Fruit fly (Drosophila melanogaster) whole organism, embryonic: ENCODE results near the gene MED18.

ENCODE experiments used
- Blimp-1 ChIP-seq: fragments of 200-800 bp; sonication (Bioruptor generic); optimal IDR thresholded peaks from 3 replicates; lab custom pipeline; 2018; ENCODE audit warnings: missing biosample characterization, missing genetic modification characterization, mild to moderate bottlenecking, moderate library complexity, missing genetic modification reagents
- CG10274 ChIP-seq: fragments of 200-800 bp; sonication (Bioruptor generic); optimal IDR thresholded peaks from 3 replicates; lab custom pipeline; 2017; ENCODE audit warnings: missing biosample characterization, mild to moderate bottlenecking, missing genetic modification characterization
- CG10366 ChIP-seq: fragments of 200-800 bp; sonication (Bioruptor generic); IDR thresholded peaks from 2 replicates; pipeline ENCODE4 v1.3.6; 2022; ENCODE audit warnings: missing biosample characterization, missing genetic modification characterization
- CG10979 ChIP-seq: fragments of 200-800 bp; sonication (Bioruptor generic); optimal IDR thresholded peaks from 2 replicates; lab custom pipeline; 2018; ENCODE audit warnings: missing biosample characterization, mild to moderate bottlenecking, missing genetic modification characterization, moderate library complexity
- CG11723 ChIP-seq: fragments of 200-800 bp; sonication (Bioruptor generic); optimal IDR thresholded peaks from 2 replicates; lab custom pipeline; 2017; ENCODE audit warnings: missing biosample characterization, mild to moderate bottlenecking, missing genetic modification characterization
- CG12219 ChIP-seq: fragments of 200-800 bp; sonication (Bioruptor generic); optimal IDR thresholded peaks from 3 replicates; lab custom pipeline; 2018; ENCODE audit warnings: missing biosample characterization, mild to moderate bottlenecking, missing genetic modification characterization
- CG13894 ChIP-seq: fragments of 200-800 bp; sonication (Bioruptor generic); optimal IDR thresholded peaks from 3 replicates; lab custom pipeline; 2018; ENCODE audit warnings: missing biosample characterization, mild to moderate bottlenecking, missing genetic modification characterization, moderate library complexity
- CG15479 ChIP-seq: fragments of 200-800 bp; sonication (Bioruptor generic); optimal IDR thresholded peaks from 3 replicates; lab custom pipeline; 2019; ENCODE audit warnings: missing biosample characterization, mild to moderate bottlenecking, missing genetic modification characterization, moderate library complexity
- CG1832 ChIP-seq: fragments of 200-800 bp; sonication (Bioruptor generic); optimal IDR thresholded peaks from 2 replicates; lab custom pipeline; 2017; ENCODE audit warnings: missing biosample characterization, mild to moderate bottlenecking, missing genetic modification characterization, inconsistent platforms
- CG3847 ChIP-seq: fragments of 200-800 bp; sonication (Bioruptor generic); IDR thresholded peaks from 2 replicates; pipeline ENCODE4 v1.3.6; 2022; ENCODE audit warnings: missing biosample characterization, missing genetic modification characterization
- CG4707 ChIP-seq: fragments of 200-800 bp; sonication (Bioruptor generic); optimal IDR thresholded peaks from 2 replicates; lab custom pipeline; 2018; ENCODE audit warnings: missing biosample characterization, mild to moderate bottlenecking, missing genetic modification characterization, moderate library complexity
- CG4820 ChIP-seq: fragments of 200-800 bp; sonication (Bioruptor generic); optimal IDR thresholded peaks from 3 replicates; lab custom pipeline; 2016; ENCODE audit warnings: missing biosample characterization, missing genetic modification characterization
- CG6272 ChIP-seq: fragments of 200-800 bp; sonication (Bioruptor generic); IDR thresholded peaks from 2 replicates; pipeline ENCODE4 v1.3.6; 2022; ENCODE audit warnings: missing biosample characterization, missing genetic modification characterization
- CG7963 ChIP-seq: fragments of 200-800 bp; sonication (Bioruptor generic); IDR thresholded peaks from 3 replicates; pipeline ENCODE4 v1.3.6; 2022; ENCODE audit warnings: missing biosample characterization, missing genetic modification characterization; ENCODE audit not compliant: partially characterized antibody
- Dek ChIP-seq: fragments of 200-800 bp; sonication (Bioruptor generic); optimal IDR thresholded peaks from 3 replicates; lab custom pipeline; 2019; ENCODE audit warnings: missing biosample characterization, mild to moderate bottlenecking, missing genetic modification characterization, moderate library complexity
- Dref ChIP-seq: fragments of 200-800 bp; sonication (Bioruptor generic); IDR thresholded peaks from 2 replicates; pipeline ENCODE4 v1.3.6; 2022; ENCODE audit warnings: missing biosample characterization, missing genetic modification characterization
- Eip74EF ChIP-seq, 2 experiments: fragments of 200-800 bp in 1 of 2; fragments of >200 bp in 1 of 2; sonication (Bioruptor generic) in 1 of 2; optimal IDR thresholded peaks; 2 replicates each; lab custom pipeline; 2017 to 2019; ENCODE audit warnings: missing biosample characterization in 2 of 2, missing genetic modification characterization in 2 of 2, mild to moderate bottlenecking in 1 of 2, moderate library complexity in 1 of 2
- H15 ChIP-seq: fragments of 200-800 bp; sonication (Bioruptor generic); IDR thresholded peaks from 3 replicates; pipeline ENCODE4 v1.3.6; 2022; ENCODE audit warnings: missing biosample characterization, missing genetic modification characterization
- HLH4C ChIP-seq: fragments of 200-800 bp; sonication (Bioruptor generic); IDR thresholded peaks from 3 replicates; pipeline ENCODE4 v1.3.6; 2022; ENCODE audit warnings: missing biosample characterization, missing genetic modification characterization; ENCODE audit not compliant: partially characterized antibody
- Hr51 ChIP-seq, 2 experiments: fragments of 200-800 bp; sonication (Bioruptor generic); optimal IDR thresholded peaks; 2 replicates in 1 of 2; 3 replicates in 1 of 2; lab custom pipeline; 2016 to 2018; ENCODE audit warnings: missing biosample characterization in 2 of 2, missing genetic modification characterization in 2 of 2, mild to moderate bottlenecking in 1 of 2, moderate library complexity in 1 of 2
- Lim3 ChIP-seq: fragments of 200-800 bp; sonication (Bioruptor generic); IDR thresholded peaks from 2 replicates; pipeline ENCODE4 v1.3.6; 2022; ENCODE audit warnings: missing biosample characterization, missing genetic modification characterization
- MBD-R2 ChIP-seq: fragments of 200-800 bp; sonication (Bioruptor generic); IDR thresholded peaks from 2 replicates; pipeline ENCODE4 v1.3.6; 2022; ENCODE audit warnings: missing biosample characterization, missing genetic modification characterization
- NC2α ChIP-seq: fragments of 200-800 bp; sonication (Bioruptor generic); optimal IDR thresholded peaks from 2 replicates; lab custom pipeline; 2016; ENCODE audit warnings: missing biosample characterization, missing genetic modification characterization
- Neu2 ChIP-seq: fragments of 200-800 bp; sonication (Bioruptor generic); optimal IDR thresholded peaks from 3 replicates; lab custom pipeline; 2016; ENCODE audit warnings: missing biosample characterization, missing genetic modification characterization, borderline replicate concordance
- Nf-YA ChIP-seq: fragments of 200-800 bp; sonication (Bioruptor generic); IDR thresholded peaks from 2 replicates; pipeline ENCODE4 v1.3.6; 2022; ENCODE audit warnings: missing biosample characterization, missing genetic modification characterization
- Oli ChIP-seq: fragments of 200-800 bp; sonication (Bioruptor generic); optimal IDR thresholded peaks from 2 replicates; lab custom pipeline; 2018; ENCODE audit warnings: missing biosample characterization, mild to moderate bottlenecking, missing genetic modification characterization, moderate library complexity
- PHDP ChIP-seq: fragments of 200-800 bp; sonication (Bioruptor generic); optimal IDR thresholded peaks from 3 replicates; lab custom pipeline; 2018; ENCODE audit warnings: missing biosample characterization, mild to moderate bottlenecking, missing genetic modification characterization, moderate library complexity
- Ptx1 ChIP-seq: fragments of 200-800 bp; sonication (Bioruptor generic); IDR thresholded peaks from 2 replicates; pipeline ENCODE4 v1.3.6; 2022; ENCODE audit warnings: missing biosample characterization, missing genetic modification characterization
- ac ChIP-seq: fragments of 200-800 bp; sonication (Bioruptor generic); optimal IDR thresholded peaks from 3 replicates; lab custom pipeline; 2017; ENCODE audit warnings: missing biosample characterization, mild to moderate bottlenecking, missing genetic modification characterization
- aop ChIP-seq: fragments of 200-800 bp; sonication (Bioruptor generic); IDR thresholded peaks from 2 replicates; pipeline ENCODE4 v1.3.6; 2022; ENCODE audit warnings: missing biosample characterization, missing genetic modification characterization
- cad ChIP-seq: fragments of >200 bp; optimal IDR thresholded peaks from 2 replicates; lab custom pipeline; 2017; ENCODE audit warnings: missing biosample characterization, missing genetic modification characterization
- chinmo ChIP-seq: fragments of 200-800 bp; sonication (Bioruptor generic); IDR thresholded peaks from 4 replicates; pipeline ENCODE4 v1.3.6; 2022; ENCODE audit warnings: missing biosample characterization, missing genetic modification characterization; ENCODE audit not compliant: partially characterized antibody
- dimm ChIP-seq: fragments of 200-800 bp; sonication (Bioruptor generic); IDR thresholded peaks from 2 replicates; pipeline ENCODE4 v1.3.6; 2022; ENCODE audit warnings: missing biosample characterization, missing genetic modification characterization
- esg ChIP-seq: fragments of 200-800 bp; sonication (Bioruptor generic); conservative IDR thresholded peaks from 2 replicates; pipeline ENCODE4 v1.3.6; 2022; ENCODE audit warnings: missing biosample characterization, missing genetic modification characterization
- gce ChIP-seq: fragments of 200-800 bp; sonication (Bioruptor generic); IDR thresholded peaks from 3 replicates; pipeline ENCODE4 v1.3.6; 2022; ENCODE audit warnings: missing biosample characterization, missing genetic modification characterization
- ind ChIP-seq: fragments of 200-800 bp; sonication (Bioruptor generic); optimal IDR thresholded peaks from 3 replicates; lab custom pipeline; 2016; ENCODE audit warnings: missing biosample characterization, missing genetic modification characterization
- lmd ChIP-seq: fragments of 200-800 bp; sonication (Bioruptor generic); IDR thresholded peaks from 2 replicates; pipeline ENCODE4 v1.3.6; 2022; ENCODE audit warnings: missing biosample characterization, missing genetic modification characterization
- lov ChIP-seq, 2 experiments: fragments of 200-800 bp in 1 of 2; fragments of >200 bp in 1 of 2; sonication (Bioruptor generic) in 1 of 2; IDR thresholded peaks in 1 of 2; optimal IDR thresholded peaks in 1 of 2; 2 replicates in 1 of 2; 3 replicates in 1 of 2; pipeline versions ENCODE4 v1.3.6 to Lab custom; 2017 to 2022; ENCODE audit warnings: missing biosample characterization in 1 of 2, missing genetic modification characterization in 1 of 2
- mld ChIP-seq: fragments of 200-800 bp; sonication (Bioruptor generic); IDR thresholded peaks from 3 replicates; pipeline ENCODE4 v1.3.6; 2022; ENCODE audit warnings: missing biosample characterization, missing genetic modification characterization; ENCODE audit not compliant: partially characterized antibody
- nerfin-1 ChIP-seq: fragments of 200-800 bp; sonication (Bioruptor generic); optimal IDR thresholded peaks from 3 replicates; lab custom pipeline; 2019; ENCODE audit warnings: missing biosample characterization, mild to moderate bottlenecking, missing genetic modification characterization, moderate library complexity
- pzg ChIP-seq: fragments of 200-800 bp; sonication (Bioruptor generic); optimal IDR thresholded peaks from 3 replicates; lab custom pipeline; 2018; ENCODE audit warnings: missing biosample characterization, mild to moderate bottlenecking, missing genetic modification characterization, moderate library complexity
- schlank ChIP-seq: fragments of 200-800 bp; sonication (Bioruptor generic); optimal IDR thresholded peaks from 2 replicates; lab custom pipeline; 2018; ENCODE audit warnings: missing biosample characterization, mild to moderate bottlenecking, missing genetic modification characterization
- sisA ChIP-seq: fragments of 200-800 bp; sonication (Bioruptor generic); IDR thresholded peaks from 2 replicates; pipeline ENCODE4 v1.3.6; 2022; ENCODE audit warnings: missing biosample characterization, missing genetic modification characterization
- slbo ChIP-seq: fragments of 200-800 bp; sonication (Bioruptor generic); IDR thresholded peaks from 2 replicates; pipeline ENCODE4 v1.3.6; 2022; ENCODE audit warnings: missing biosample characterization, missing genetic modification characterization
- tap ChIP-seq: fragments of 200-800 bp; optimal IDR thresholded peaks from 3 replicates; lab custom pipeline; 2019; ENCODE audit warnings: missing biosample characterization, mild to moderate bottlenecking, missing genetic modification characterization, moderate library complexity
- wdn ChIP-seq: fragments of 200-800 bp; sonication (Bioruptor generic); IDR thresholded peaks from 2 replicates; pipeline ENCODE4 v1.3.6; 2022; ENCODE audit warnings: missing biosample characterization, missing genetic modification characterization
- yki ChIP-seq: fragments of >200 bp; optimal IDR thresholded peaks from 3 replicates; lab custom pipeline; 2018
- zen ChIP-seq: fragments of 200-800 bp; sonication (Bioruptor generic); optimal IDR thresholded peaks from 3 replicates; lab custom pipeline; 2018; ENCODE audit warnings: missing biosample characterization, mild to moderate bottlenecking, missing genetic modification characterization, moderate library complexity

Gene MED18

DNA sequence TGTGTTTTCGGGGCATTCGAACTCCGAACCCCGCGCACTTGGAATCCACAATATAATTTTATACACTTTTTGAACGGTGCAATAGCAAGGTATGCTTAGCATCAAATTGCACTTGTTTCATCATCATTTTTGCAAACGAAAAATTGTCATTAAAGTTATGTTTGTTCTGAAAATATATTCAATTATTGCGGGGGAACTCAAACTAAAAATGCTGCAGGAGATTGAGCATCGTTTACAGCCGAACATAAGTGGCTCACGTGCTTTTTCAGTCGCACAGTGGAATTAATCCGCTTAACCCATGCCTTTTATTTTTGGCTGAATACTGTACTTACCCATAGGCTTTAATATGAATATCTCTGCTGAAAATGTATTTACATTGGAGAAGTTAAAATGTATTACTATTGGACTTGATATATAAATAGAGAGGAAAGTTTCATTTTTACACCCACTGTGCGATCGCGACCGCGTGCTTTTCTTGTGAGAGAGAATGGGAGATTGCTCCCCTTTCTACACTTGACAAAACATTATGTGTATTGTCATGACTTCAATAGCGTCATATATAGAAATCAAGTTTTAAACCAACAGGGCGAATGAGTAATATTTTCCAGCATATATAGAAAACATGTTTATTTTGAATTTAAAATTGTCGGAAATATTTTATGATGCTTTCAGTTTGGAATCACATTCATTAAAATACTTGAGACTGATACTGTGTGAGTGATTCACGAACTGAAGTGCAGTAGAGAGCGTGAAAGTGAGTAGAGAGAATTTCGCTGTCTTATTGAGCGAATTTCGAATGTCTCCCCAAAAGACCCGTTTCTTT is 35.1 kb upstream of the MED18 start (continued):
- TF ChIP-seq slbo (GFP tag; lab: Robert Waterston, UW) (peak; percentile 98), ind (GFP tag; lab: Kevin White, UChicago) (peak; percentile 93), Hr51 (GFP tag; optimal IDR thresholded peaks at IDR 0.05; lab: Kevin White, UChicago) (peak; percentile 92 to 97), Blimp-1 (GFP tag; lab: Kevin White, UChicago) (peak; percentile 95), tap (peak; percentile 96), NC2α (GFP tag; lab: Kevin White, UChicago) (peak; percentile 86), zen (tag; lab: Kevin White, UChicago) (peak; percentile 82), H15 (GFP tag; lab: Robert Waterston, UW) (peak; percentile 98), sisA (GFP tag; lab: Robert Waterston, UW) (peak; percentile 93), Dek (tag; lab: Kevin White, UChicago) (peak; percentile 96), schlank (tag; lab: Kevin White, UChicago) (peak; percentile 88), CG10366 (GFP tag; lab: Robert Waterston, UW) (peak; percentile 97), aop (peak; percentile 91), Lim3 (GFP tag; lab: Robert Waterston, UW) (peak; percentile 83), Neu2 (peak; percentile 57), CG3847 (GFP tag; lab: Robert Waterston, UW) (peak; percentile 96), Eip74EF (GFP tag; optimal IDR thresholded peaks at IDR 0.05; lab: Kevin White, UChicago) (peak in 1 of 2 experiments; percentile 91), wdn (GFP tag; lab: Robert Waterston, UW) (peak; percentile 96), CG7963 (no peak), Ptx1 (GFP tag; lab: Robert Waterston, UW) (peak; percentile 97), esg (peak; percentile 97), CG11723 (GFP tag; lab: Kevin White, UChicago) (peak; percentile 90), nerfin-1 (tag; lab: Kevin White, UChicago) (peak; percentile 92), Oli (tag; lab: Kevin White, UChicago) (peak; percentile 97), CG4707 (peak; percentile 99), dimm (GFP tag; lab: Robert Waterston, UW) (peak; percentile 88), ac (peak; percentile 74), cad (no peak), chinmo (GFP tag; lab: Robert Waterston, UW) (no peak), gce (GFP tag; lab: Robert Waterston, UW) (peak; percentile 98), mld (no peak), Dref (GFP tag; lab: Robert Waterston, UW) (peak; percentile 40; the same call in 1 of the 2 replicates), CG1832 (GFP tag; lab: Kevin White, UChicago) (no peak), pzg (GFP tag; lab: Kevin White, UChicago) (peak; percentile 18), CG10274 (GFP tag; lab: Kevin White, UChicago) (peak; percentile 99), lmd (peak; percentile 97), Nf-YA (GFP tag; lab: Robert Waterston, UW) (peak; percentile 95), CG6272 (GFP tag; lab: Robert Waterston, UW) (peak; percentile 95), MBD-R2 (GFP tag; lab: Robert Waterston, UW) (peak; percentile 95), yki (lab: Kevin White, UChicago) (no peak), CG12219 (GFP tag; lab: Kevin White, UChicago) (peak; percentile 96), CG4820 (GFP tag; lab: Kevin White, UChicago) (peak; percentile 90), CG13894 (peak; percentile 93), HLH4C (GFP tag; lab: Robert Waterston, UW) (peak; percentile 21; the same call in 1 of the 3 replicates), CG10979 (tag; lab: Kevin White, UChicago) (peak; percentile 92), lov (optimal IDR thresholded peaks at IDR 0.05; lab: Kevin White, UChicago) (no peak), lov (GFP tag; IDR thresholded peaks at IDR 0.05; lab: Robert Waterston, UW) (peak; percentile 95), PHDP (tag; lab: Kevin White, UChicago) (peak; percentile 97), CG15479 (no peak)
